Worm (Caenorhabditis elegans) whole organism, L2 larva: ENCODE data around the gene srx-86.

Experiments used
- Y55F3AM.14 ChIP-seq: fragments of 200-800 bp; sonication (Bioruptor generic); optimal IDR thresholded peaks from 2 replicates; lab custom pipeline; 2018; ENCODE audit warnings: mild to moderate bottlenecking, missing genetic modification characterization, missing compliant biosample characterization
- ama-1 ChIP-seq: fragments of 150-350 bp; optimal IDR thresholded peaks from 2 replicates; lab custom pipeline; 2018; ENCODE audit warnings: inconsistent platforms
- blmp-1 ChIP-seq: sonication (generic microtip); optimal IDR thresholded peaks from 2 replicates; lab custom pipeline; 2017; ENCODE audit warnings: missing genetic modification characterization, mild to moderate bottlenecking, missing compliant biosample characterization, antibody characterized with exemption, moderate library complexity; ENCODE audit not compliant: insufficient read depth
- ceh-82 ChIP-seq: fragments of 150-350 bp; optimal IDR thresholded peaks from 2 replicates; lab custom pipeline; 2014; ENCODE audit warnings: missing biosample characterization, missing genetic modification characterization
- lin-13 ChIP-seq: fragments of 150-350 bp; optimal IDR thresholded peaks from 2 replicates; lab custom pipeline; 2014; ENCODE audit warnings: missing biosample characterization, missing genetic modification reagents, missing genetic modification characterization
- mab-5 ChIP-seq: fragments of 150-350 bp; optimal IDR thresholded peaks from 2 replicates; lab custom pipeline; 2014; ENCODE audit warnings: missing biosample characterization, missing genetic modification characterization
- nhr-10 ChIP-seq: sonication (generic microtip); optimal IDR thresholded peaks from 2 replicates; lab custom pipeline; 2017; ENCODE audit warnings: missing biosample characterization, missing genetic modification characterization
- nhr-11 ChIP-seq: fragments of 150-350 bp; optimal IDR thresholded peaks from 2 replicates; lab custom pipeline; 2014; ENCODE audit warnings: missing biosample characterization, missing genetic modification characterization
- nhr-237 ChIP-seq: fragments of 150-350 bp; optimal IDR thresholded peaks from 2 replicates; lab custom pipeline; 2014; ENCODE audit warnings: missing biosample characterization, missing genetic modification characterization
- nhr-77 ChIP-seq: fragments of 150-350 bp; optimal IDR thresholded peaks from 2 replicates; lab custom pipeline; 2014; ENCODE audit warnings: missing biosample characterization, missing genetic modification characterization
- snpc-4 ChIP-seq: fragments of 150-350 bp; optimal IDR thresholded peaks from 2 replicates; lab custom pipeline; 2014; ENCODE audit warnings: missing biosample characterization, missing genetic modification characterization
- unc-39 ChIP-seq: fragments of 150-350 bp; optimal IDR thresholded peaks from 2 replicates; lab custom pipeline; 2014; ENCODE audit warnings: missing biosample characterization, missing genetic modification characterization
- ztf-11 ChIP-seq: sonication (generic microtip); optimal IDR thresholded peaks from 2 replicates; lab custom pipeline; 2017; ENCODE audit warnings: missing biosample characterization, missing genetic modification characterization

- no peak for TF ChIP-seq unc-39 (tag; lab: Kevin White, UChicago)
- TF ChIP-seq nhr-237 = no peak
- no peak for TF ChIP-seq nhr-10 (tag; lab: Kevin White, UChicago)
- TF ChIP-seq ama-1 (lab: Kevin White, UChicago) = no peak
- TF ChIP-seq snpc-4 = no peak
- no peak for TF ChIP-seq blmp-1 (tag; lab: Kevin White, UChicago)
- TF ChIP-seq mab-5 (tag; lab: Kevin White, UChicago) = no peak
- TF ChIP-seq lin-13 (GFP tag; lab: Kevin White, UChicago) = no peak
- TF ChIP-seq nhr-77 (tag; lab: Kevin White, UChicago) = no peak
- TF ChIP-seq ztf-11 (tag; lab: Kevin White, UChicago) = no peak
- TF ChIP-seq nhr-11 = no peak
- no peak for TF ChIP-seq Y55F3AM.14
- no peak for TF ChIP-seq ceh-82 (tag; lab: Kevin White, UChicago)
Observed at ce11 chrV:11605227-11605626, 42.5 kb downstream of the srx-86 start.
